ENCODE assay signal across 1 fruit fly cellular context in genomic region chr2L:2202853-2203717, dm6.
A peak's percentile ranks its signal among the peaks of the same experiment; 100 is the strongest.
TF ChIP-seq lines count a peak whose summit lies in the region.

No protein-coding gene starts in this region.

TF ChIP-seq in whole organism, embryonic, 481 proteins besides CTCF, POLR2A, EP300 and RAD21 (continued from another document):
- TF ChIP-seq CG7963 (GFP tag; IDR thresholded peaks at IDR 0.05; lab: Robert Waterston, UW; ENCODE audit: partially characterized antibody) = 0 out of 3 replicates have a peak, but pooled peaks have one; percentile 37
- TF ChIP-seq gro (GFP tag; optimal IDR thresholded peaks at IDR 0.05; lab: Kevin White, UChicago) = no peak
- no peak for TF ChIP-seq H2.0 (GFP tag; IDR thresholded peaks at IDR 0.05; lab: Robert Waterston, UW)
- no peak for TF ChIP-seq Chrac-16 (GFP tag; optimal IDR thresholded peaks at IDR 0.05; lab: Kevin White, UChicago)
- no peak for TF ChIP-seq NC2α (GFP tag; optimal IDR thresholded peaks at IDR 0.05; lab: Kevin White, UChicago)
- no peak for TF ChIP-seq pita (GFP tag; optimal IDR thresholded peaks at IDR 0.05; lab: Kevin White, UChicago)
- no peak for TF ChIP-seq CG6765 (GFP tag; optimal IDR thresholded peaks at IDR 0.05; lab: Kevin White, UChicago)
- TF ChIP-seq sens (GFP tag; lab: Kevin White, UChicago) = peak; percentile 46
- no peak for TF ChIP-seq BEAF-32 (GFP tag; optimal IDR thresholded peaks at IDR 0.05; lab: Kevin White, UChicago)
- 0 out of 2 replicates have a peak, but pooled peaks have one; percentile 15 for TF ChIP-seq CG14441 (GFP tag; IDR thresholded peaks at IDR 0.05; lab: Robert Waterston, UW)
- TF ChIP-seq CG5953 (GFP tag; IDR thresholded peaks at IDR 0.05; lab: Robert Waterston, UW) = no peak
- TF ChIP-seq Atf-2 (GFP tag; optimal IDR thresholded peaks at IDR 0.05; lab: Kevin White, UChicago) = no peak
- 0 out of 2 replicates have a peak, but pooled peaks have one; percentile 6 for TF ChIP-seq Xrp1 (GFP tag; IDR thresholded peaks at IDR 0.05; lab: Robert Waterston, UW)
- TF ChIP-seq gt (GFP tag; IDR thresholded peaks at IDR 0.05; lab: Robert Waterston, UW) = no peak
- TF ChIP-seq tin (GFP tag; optimal IDR thresholded peaks at IDR 0.05; lab: Kevin White, UChicago) = no peak
- no peak for TF ChIP-seq CG17612 (GFP tag; IDR thresholded peaks at IDR 0.05; lab: Robert Waterston, UW)
- no peak for TF ChIP-seq CG7556 (GFP tag; optimal IDR thresholded peaks at IDR 0.05; lab: Kevin White, UChicago)
- TF ChIP-seq cato (GFP tag; optimal IDR thresholded peaks at IDR 0.05; lab: Kevin White, UChicago; ENCODE audit: borderline replicate concordance) = no peak
- TF ChIP-seq CG4617 (GFP tag; optimal IDR thresholded peaks at IDR 0.05; lab: Kevin White, UChicago; ENCODE audit: borderline replicate concordance) = no peak
- TF ChIP-seq CG18619 (GFP tag; optimal IDR thresholded peaks at IDR 0.05; lab: Kevin White, UChicago) = no peak
- no peak for TF ChIP-seq Xbp1 (GFP tag; optimal IDR thresholded peaks at IDR 0.05; lab: Kevin White, UChicago)
- TF ChIP-seq ssp (GFP tag; IDR thresholded peaks at IDR 0.05; lab: Robert Waterston, UW) = no peak
- TF ChIP-seq dmrt11E (tag; optimal IDR thresholded peaks at IDR 0.05; lab: Kevin White, UChicago) = no peak
- no peak for TF ChIP-seq CG13123 (GFP tag; optimal IDR thresholded peaks at IDR 0.05; lab: Kevin White, UChicago)
- TF ChIP-seq peb (GFP tag; IDR thresholded peaks at IDR 0.05; lab: Robert Waterston, UW) = no peak; the same call in 1 of the 2 replicates
- no peak for TF ChIP-seq bcd (GFP tag; optimal IDR thresholded peaks at IDR 0.05; lab: Kevin White, UChicago)
- TF ChIP-seq Oli (tag; optimal IDR thresholded peaks at IDR 0.05; lab: Kevin White, UChicago) = no peak
- no peak for TF ChIP-seq Nf-YA (GFP tag; IDR thresholded peaks at IDR 0.05; lab: Robert Waterston, UW)
- no peak for TF ChIP-seq CG16815 (GFP tag; optimal IDR thresholded peaks at IDR 0.05; lab: Kevin White, UChicago)
- no peak for TF ChIP-seq CG2202 (tag; optimal IDR thresholded peaks at IDR 0.05; lab: Kevin White, UChicago)
- TF ChIP-seq CG6175 (GFP tag; IDR thresholded peaks at IDR 0.05; lab: Robert Waterston, UW) = peak; percentile 53; the same call in 1 of the 3 replicates
- peak; percentile 14 for TF ChIP-seq corto (GFP tag; optimal IDR thresholded peaks at IDR 0.05; lab: Kevin White, UChicago)
- TF ChIP-seq rib (GFP tag; IDR thresholded peaks at IDR 0.05; lab: Robert Waterston, UW) = peak; percentile 70
- no peak for TF ChIP-seq HmgZ (tag; optimal IDR thresholded peaks at IDR 0.05; lab: Kevin White, UChicago)
- TF ChIP-seq row (GFP tag; IDR thresholded peaks at IDR 0.05; lab: Robert Waterston, UW) = peak; percentile 44; the same call in 1 of the 3 replicates
- TF ChIP-seq lov (optimal IDR thresholded peaks at IDR 0.05; lab: Kevin White, UChicago) = no peak
- peak; percentile 58; the same call in 1 of the 3 replicates for TF ChIP-seq lov (GFP tag; IDR thresholded peaks at IDR 0.05; lab: Robert Waterston, UW)
- TF ChIP-seq nerfin-2 (GFP tag; IDR thresholded peaks at IDR 0.05; lab: Robert Waterston, UW; ENCODE audit: partially characterized antibody) = 0 out of 2 replicates have a peak, but pooled peaks have one; percentile 40
- no peak for TF ChIP-seq onecut (GFP tag; IDR thresholded peaks at IDR 0.05; lab: Robert Waterston, UW)
- no peak for TF ChIP-seq HLH54F (GFP tag; optimal IDR thresholded peaks at IDR 0.05; lab: Kevin White, UChicago)
- TF ChIP-seq CG2120 (GFP tag; optimal IDR thresholded peaks at IDR 0.05; lab: Kevin White, UChicago) = no peak
- no peak for TF ChIP-seq Taf1 (GFP tag; IDR thresholded peaks at IDR 0.05; lab: Robert Waterston, UW)
- no peak for TF ChIP-seq Dbx (GFP tag; IDR thresholded peaks at IDR 0.05; lab: Robert Waterston, UW)
- peak; percentile 4; the same call in 1 of the 3 replicates for TF ChIP-seq ken (GFP tag; IDR thresholded peaks at IDR 0.05; lab: Robert Waterston, UW)
- no peak for TF ChIP-seq lilli (GFP tag; optimal IDR thresholded peaks at IDR 0.05; lab: Kevin White, UChicago)
- no peak for TF ChIP-seq zfh2 (GFP tag; optimal IDR thresholded peaks at IDR 0.05; lab: Kevin White, UChicago)
- no peak for TF ChIP-seq CG6813 (GFP tag; optimal IDR thresholded peaks at IDR 0.05; lab: Kevin White, UChicago)
- no peak for TF ChIP-seq kah (GFP tag; optimal IDR thresholded peaks at IDR 0.05; lab: Kevin White, UChicago)
- no peak for TF ChIP-seq CG8089 (GFP tag; optimal IDR thresholded peaks at IDR 0.05; lab: Kevin White, UChicago)
- 0 out of 2 replicates have a peak, but pooled peaks have one; percentile 29 for TF ChIP-seq Dref (GFP tag; IDR thresholded peaks at IDR 0.05; lab: Robert Waterston, UW)
- TF ChIP-seq salm (tag; optimal IDR thresholded peaks at IDR 0.05; lab: Kevin White, UChicago) = no peak
- no peak for TF ChIP-seq danr (GFP tag; IDR thresholded peaks at IDR 0.05; lab: Robert Waterston, UW)
- TF ChIP-seq NC2β (GFP tag; optimal IDR thresholded peaks at IDR 0.05; lab: Kevin White, UChicago) = no peak
- no peak for TF ChIP-seq Dek (tag; optimal IDR thresholded peaks at IDR 0.05; lab: Kevin White, UChicago)
- TF ChIP-seq bsh (GFP tag; optimal IDR thresholded peaks at IDR 0.05; lab: Kevin White, UChicago) = peak in 1 of 2 experiments; percentile 27
- peak; percentile 12 for TF ChIP-seq BtbVII (GFP tag; optimal IDR thresholded peaks at IDR 0.05; lab: Kevin White, UChicago)
- TF ChIP-seq CG2875 (GFP tag; optimal IDR thresholded peaks at IDR 0.05; lab: Kevin White, UChicago) = no peak
- TF ChIP-seq Hey (tag; optimal IDR thresholded peaks at IDR 0.05; lab: Kevin White, UChicago) = peak; percentile 41
- no peak for TF ChIP-seq Bteb2 (GFP tag; optimal IDR thresholded peaks at IDR 0.05; lab: Kevin White, UChicago)
- TF ChIP-seq phol (tag; optimal IDR thresholded peaks at IDR 0.05; lab: Kevin White, UChicago) = no peak
- peak; percentile 69; the same call in 1 of the 3 replicates for TF ChIP-seq CG34422 (GFP tag; IDR thresholded peaks at IDR 0.05; lab: Robert Waterston, UW)
- no peak for TF ChIP-seq chn (GFP tag; optimal IDR thresholded peaks at IDR 0.05; lab: Kevin White, UChicago)
- TF ChIP-seq shn (GFP tag; optimal IDR thresholded peaks at IDR 0.05; lab: Kevin White, UChicago) = no peak
- peak; percentile 13 for TF ChIP-seq run (tag; optimal IDR thresholded peaks at IDR 0.05; lab: Kevin White, UChicago)
- peak; percentile 21 for TF ChIP-seq Abd-B (GFP tag; optimal IDR thresholded peaks at IDR 0.05; lab: Kevin White, UChicago)
- TF ChIP-seq Rfx (GFP tag; IDR thresholded peaks at IDR 0.05; lab: Robert Waterston, UW) = no peak
- TF ChIP-seq Sry-δ (GFP tag; optimal IDR thresholded peaks at IDR 0.05; lab: Kevin White, UChicago) = no peak
- no peak for TF ChIP-seq CG12659 (GFP tag; optimal IDR thresholded peaks at IDR 0.05; lab: Kevin White, UChicago)
- peak; percentile 77 for TF ChIP-seq sd (tag; optimal IDR thresholded peaks at IDR 0.05; lab: Kevin White, UChicago)
- TF ChIP-seq eyg (GFP tag; optimal IDR thresholded peaks at IDR 0.05; lab: Kevin White, UChicago) = no peak
- TF ChIP-seq CG34376 (GFP tag; optimal IDR thresholded peaks at IDR 0.05; lab: Kevin White, UChicago) = no peak
- TF ChIP-seq HLH3B (GFP tag; IDR thresholded peaks at IDR 0.05; lab: Robert Waterston, UW) = peak; percentile 11; the same call in 1 of the 2 replicates
- TF ChIP-seq CG8924 (tag; optimal IDR thresholded peaks at IDR 0.05; lab: Kevin White, UChicago) = no peak
- TF ChIP-seq D (optimal IDR thresholded peaks at IDR 0.05; lab: Kevin White, UChicago) = no peak
- no peak for TF ChIP-seq D (GFP tag; optimal IDR thresholded peaks at IDR 0.05; lab: Kevin White, UChicago)
- TF ChIP-seq Sox100B (GFP tag; optimal IDR thresholded peaks at IDR 0.05; lab: Kevin White, UChicago) = no peak
- TF ChIP-seq Hr78 (GFP tag; optimal IDR thresholded peaks at IDR 0.05; lab: Kevin White, UChicago) = no peak
- TF ChIP-seq sob (GFP tag; IDR thresholded peaks at IDR 0.05; lab: Robert Waterston, UW) = peak; percentile 33; the same call in 1 of the 2 replicates
- TF ChIP-seq ATbp (GFP tag; optimal IDR thresholded peaks at IDR 0.05; lab: Kevin White, UChicago) = no peak
- peak; percentile 57 for TF ChIP-seq Nf-YC (tag; optimal IDR thresholded peaks at IDR 0.05; lab: Kevin White, UChicago)
- no peak for TF ChIP-seq Asciz (GFP tag; optimal IDR thresholded peaks at IDR 0.05; lab: Kevin White, UChicago)
- TF ChIP-seq ara (GFP tag; IDR thresholded peaks at IDR 0.05; lab: Robert Waterston, UW) = no peak
- TF ChIP-seq zfh1 (GFP tag; IDR thresholded peaks at IDR 0.05; lab: Robert Waterston, UW) = no peak
- TF ChIP-seq slbo (GFP tag; IDR thresholded peaks at IDR 0.05; lab: Robert Waterston, UW) = 0 out of 2 replicates have a peak, but pooled peaks have one; percentile 17
- TF ChIP-seq D19A (tag; optimal IDR thresholded peaks at IDR 0.05; lab: Kevin White, UChicago) = no peak
- TF ChIP-seq ewg (GFP tag; optimal IDR thresholded peaks at IDR 0.05; lab: Kevin White, UChicago) = no peak
- TF ChIP-seq dimm (GFP tag; IDR thresholded peaks at IDR 0.05; lab: Robert Waterston, UW) = no peak
- TF ChIP-seq CG8359 (GFP tag; optimal IDR thresholded peaks at IDR 0.05; lab: Kevin White, UChicago; ENCODE audit: borderline replicate concordance) = no peak
- no peak for TF ChIP-seq tio (GFP tag; optimal IDR thresholded peaks at IDR 0.05; lab: Kevin White, UChicago)
- TF ChIP-seq Ravus (GFP tag; IDR thresholded peaks at IDR 0.05; lab: Robert Waterston, UW) = no peak
- TF ChIP-seq CG15601 (tag; optimal IDR thresholded peaks at IDR 0.05; lab: Kevin White, UChicago) = peak; percentile 20
- TF ChIP-seq fd96Cb (tag; optimal IDR thresholded peaks at IDR 0.05; lab: Kevin White, UChicago) = no peak
- peak; percentile 70 for TF ChIP-seq sqz (GFP tag; optimal IDR thresholded peaks at IDR 0.05; lab: Kevin White, UChicago)
- no peak for TF ChIP-seq CG17359 (tag; optimal IDR thresholded peaks at IDR 0.05; lab: Kevin White, UChicago)
- no peak for TF ChIP-seq bigmax (GFP tag; optimal IDR thresholded peaks at IDR 0.05; lab: Kevin White, UChicago)
- TF ChIP-seq seq (GFP tag; IDR thresholded peaks at IDR 0.05; lab: Robert Waterston, UW) = 0 out of 2 replicates have a peak, but pooled peaks have one; percentile 13
- TF ChIP-seq CG12391 (tag; optimal IDR thresholded peaks at IDR 0.05; lab: Kevin White, UChicago) = no peak
- no peak for TF ChIP-seq Sox102F (GFP tag; optimal IDR thresholded peaks at IDR 0.05; lab: Kevin White, UChicago)
- TF ChIP-seq zf30C (GFP tag; optimal IDR thresholded peaks at IDR 0.05; lab: Kevin White, UChicago) = no peak
- peak; percentile 21 for TF ChIP-seq Med (GFP tag; lab: Kevin White, UChicago)
- TF ChIP-seq p53 (GFP tag; optimal IDR thresholded peaks at IDR 0.05; lab: Kevin White, UChicago) = no peak
- no peak for TF ChIP-seq CG10274 (GFP tag; optimal IDR thresholded peaks at IDR 0.05; lab: Kevin White, UChicago)
